Fruit fly (Drosophila melanogaster) whole organism, embryonic: Measurements from ENCODE around the gene rdhB.

Experiments
- BEAF-32 ChIP-seq: fragments of 200-800 bp; sonication (Bioruptor generic); optimal IDR thresholded peaks from 3 replicates; lab custom pipeline; 2017; ENCODE audit warnings: missing biosample characterization, missing genetic modification characterization, mild to moderate bottlenecking, moderate library complexity, missing genetic modification reagents
- CG10321 ChIP-seq: fragments of 200-800 bp; sonication (Bioruptor generic); IDR thresholded peaks from 2 replicates; pipeline ENCODE4 v1.3.6; 2022; ENCODE audit warnings: missing biosample characterization, missing genetic modification characterization
- CG10431 ChIP-seq: fragments of 200-800 bp; sonication (Bioruptor generic); optimal IDR thresholded peaks from 3 replicates; lab custom pipeline; 2018; ENCODE audit warnings: missing biosample characterization, mild to moderate bottlenecking, missing genetic modification characterization
- CG10959 ChIP-seq: fragments of 200-800 bp; sonication (Bioruptor generic); IDR thresholded peaks from 2 replicates; pipeline ENCODE4 v1.3.6; 2022; ENCODE audit warnings: missing biosample characterization, missing genetic modification characterization
- CG12942 ChIP-seq: fragments of 200-800 bp; sonication (Bioruptor generic); optimal IDR thresholded peaks from 3 replicates; lab custom pipeline; 2016; ENCODE audit warnings: missing biosample characterization, missing genetic modification characterization
- CG1603 ChIP-seq: fragments of 200-800 bp; sonication (Bioruptor generic); optimal IDR thresholded peaks from 2 replicates; lab custom pipeline; 2019; ENCODE audit warnings: missing biosample characterization, mild to moderate bottlenecking, missing genetic modification characterization, moderate library complexity
- CG17568 ChIP-seq: fragments of 200-800 bp; sonication (Bioruptor generic); optimal IDR thresholded peaks from 2 replicates; lab custom pipeline; 2018; ENCODE audit warnings: missing biosample characterization, mild to moderate bottlenecking, missing genetic modification characterization, moderate library complexity
- CG2875 ChIP-seq: fragments of 200-800 bp; sonication (Bioruptor generic); optimal IDR thresholded peaks from 2 replicates; lab custom pipeline; 2017; ENCODE audit warnings: missing biosample characterization, mild to moderate bottlenecking, missing genetic modification characterization, missing genetic modification reagents
- CG32772 ChIP-seq: fragments of 200-800 bp; sonication (Bioruptor generic); IDR thresholded peaks from 2 replicates; pipeline ENCODE4 v1.3.6; 2022; ENCODE audit warnings: missing biosample characterization, missing genetic modification characterization
- CG4424 ChIP-seq: fragments of 200-800 bp; sonication (Bioruptor generic); optimal IDR thresholded peaks from 3 replicates; lab custom pipeline; 2016; ENCODE audit warnings: missing biosample characterization, missing genetic modification characterization
- CG4854 ChIP-seq: fragments of 200-800 bp; sonication (Bioruptor generic); optimal IDR thresholded peaks from 2 replicates; lab custom pipeline; 2016; ENCODE audit warnings: missing biosample characterization, missing genetic modification characterization, inconsistent platforms
- CG5180 ChIP-seq: fragments of 200-800 bp; sonication (Bioruptor generic); optimal IDR thresholded peaks from 3 replicates; lab custom pipeline; 2017; ENCODE audit warnings: missing biosample characterization, missing genetic modification characterization, mild to moderate bottlenecking, moderate library complexity, missing genetic modification reagents
- CG7928 ChIP-seq: fragments of 200-800 bp; sonication (Bioruptor generic); optimal IDR thresholded peaks from 2 replicates; lab custom pipeline; 2017; ENCODE audit warnings: missing biosample characterization, mild to moderate bottlenecking, missing genetic modification characterization
- Doc3 ChIP-seq: fragments of 200-800 bp; sonication (Bioruptor generic); IDR thresholded peaks from 3 replicates; pipeline ENCODE4 v1.3.6; 2022; ENCODE audit warnings: missing biosample characterization, missing genetic modification characterization; ENCODE audit not compliant: partially characterized antibody
- E2f2 ChIP-seq: fragments of 200-800 bp; sonication (Bioruptor generic); IDR thresholded peaks from 2 replicates; pipeline ENCODE4 v1.3.6; 2022; ENCODE audit warnings: missing biosample characterization, missing genetic modification characterization
- Fer1 ChIP-seq: fragments of 200-800 bp; sonication (Bioruptor generic); optimal IDR thresholded peaks from 2 replicates; lab custom pipeline; 2017; ENCODE audit warnings: missing biosample characterization, mild to moderate bottlenecking, missing genetic modification characterization
- Lpt ChIP-seq: fragments of >200 bp; optimal IDR thresholded peaks from 2 replicates; lab custom pipeline; 2018; ENCODE audit warnings: missing biosample characterization, missing genetic modification characterization
- NC2α ChIP-seq: fragments of 200-800 bp; sonication (Bioruptor generic); optimal IDR thresholded peaks from 2 replicates; lab custom pipeline; 2016; ENCODE audit warnings: missing biosample characterization, missing genetic modification characterization
- NK7.1 ChIP-seq: fragments of 200-800 bp; sonication (Bioruptor generic); optimal IDR thresholded peaks from 3 replicates; lab custom pipeline; 2016; ENCODE audit warnings: missing biosample characterization, missing genetic modification characterization
- Rfx ChIP-seq: fragments of 200-800 bp; sonication (Bioruptor generic); IDR thresholded peaks from 2 replicates; pipeline ENCODE4 v1.3.6; 2022; ENCODE audit warnings: missing biosample characterization, missing genetic modification characterization
- Sry-β ChIP-seq: fragments of 200-800 bp; sonication (Bioruptor generic); optimal IDR thresholded peaks from 2 replicates; lab custom pipeline; 2018; ENCODE audit warnings: missing biosample characterization, mild to moderate bottlenecking, missing genetic modification characterization, moderate library complexity
- ac ChIP-seq: fragments of 200-800 bp; sonication (Bioruptor generic); optimal IDR thresholded peaks from 3 replicates; lab custom pipeline; 2017; ENCODE audit warnings: missing biosample characterization, mild to moderate bottlenecking, missing genetic modification characterization
- amos ChIP-seq: fragments of 200-800 bp; sonication (Bioruptor generic); IDR thresholded peaks from 2 replicates; pipeline ENCODE4 v1.3.6; 2022; ENCODE audit warnings: missing biosample characterization, missing genetic modification characterization; ENCODE audit not compliant: partially characterized antibody
- ara ChIP-seq: fragments of 200-800 bp; sonication (Bioruptor generic); IDR thresholded peaks from 2 replicates; pipeline ENCODE4 v1.3.6; 2022; ENCODE audit warnings: missing biosample characterization, missing genetic modification characterization
- br ChIP-seq: fragments of >200 bp; optimal IDR thresholded peaks from 2 replicates; lab custom pipeline; 2017
- cas ChIP-seq: fragments of 200-800 bp; sonication (Bioruptor generic); IDR thresholded peaks from 2 replicates; pipeline ENCODE4 v1.3.6; 2022; ENCODE audit warnings: missing biosample characterization, missing genetic modification characterization
- cg ChIP-seq: fragments of 200-800 bp; sonication (Bioruptor generic); optimal IDR thresholded peaks from 3 replicates; lab custom pipeline; 2019; ENCODE audit warnings: missing biosample characterization, mild to moderate bottlenecking, missing genetic modification characterization, moderate library complexity
- chif ChIP-seq, 2 experiments: fragments of 200-800 bp; sonication (Bioruptor generic); optimal IDR thresholded peaks; 3 replicates each; lab custom pipeline; 2016; ENCODE audit warnings: missing biosample characterization in 2 of 2, missing genetic modification characterization in 2 of 2
- dmrt11E ChIP-seq: fragments of 200-800 bp; sonication (Bioruptor generic); optimal IDR thresholded peaks from 3 replicates; lab custom pipeline; 2018; ENCODE audit warnings: missing biosample characterization, mild to moderate bottlenecking, missing genetic modification characterization, moderate library complexity
- fd3F ChIP-seq: fragments of 200-800 bp; sonication (Bioruptor generic); optimal IDR thresholded peaks from 2 replicates; lab custom pipeline; 2018; ENCODE audit warnings: missing biosample characterization, mild to moderate bottlenecking, missing genetic modification characterization, moderate library complexity
- fru ChIP-seq: fragments of >200 bp; optimal IDR thresholded peaks from 2 replicates; lab custom pipeline; 2017
- grn ChIP-seq: fragments of 200-800 bp; sonication (Bioruptor generic); optimal IDR thresholded peaks from 3 replicates; lab custom pipeline; 2017; ENCODE audit warnings: missing biosample characterization, missing genetic modification characterization
- gsb-n ChIP-seq: fragments of 200-800 bp; sonication (Bioruptor generic); optimal IDR thresholded peaks from 3 replicates; lab custom pipeline; 2018; ENCODE audit warnings: missing biosample characterization, mild to moderate bottlenecking, missing genetic modification characterization
- gt ChIP-seq: fragments of 200-800 bp; sonication (Bioruptor generic); IDR thresholded peaks from 2 replicates; pipeline ENCODE4 v1.3.6; 2022; ENCODE audit warnings: missing biosample characterization, missing genetic modification characterization
- hbn ChIP-seq: fragments of 200-800 bp; sonication (Bioruptor generic); IDR thresholded peaks from 2 replicates; pipeline ENCODE4 v1.3.6; 2022; ENCODE audit warnings: missing biosample characterization, missing genetic modification characterization; ENCODE audit not compliant: partially characterized antibody
- insv ChIP-seq, 2 experiments: fragments of 200-800 bp; sonication (Bioruptor generic); optimal IDR thresholded peaks; 3 replicates each; lab custom pipeline; 2016 to 2018; ENCODE audit warnings: missing biosample characterization in 2 of 2, missing genetic modification characterization in 2 of 2
- lola ChIP-seq, 3 experiments: fragments of >200 bp in 2 of 3; fragments of 200-800 bp in 1 of 3; sonication (Bioruptor generic) in 1 of 3; optimal IDR thresholded peaks; 2 replicates each; lab custom pipeline; 2017 to 2019; ENCODE audit warnings: missing biosample characterization in 3 of 3, missing genetic modification characterization in 3 of 3, mild to moderate bottlenecking in 1 of 3, moderate library complexity in 1 of 3
- lov ChIP-seq, 2 experiments: fragments of 200-800 bp in 1 of 2; fragments of >200 bp in 1 of 2; sonication (Bioruptor generic) in 1 of 2; IDR thresholded peaks in 1 of 2; optimal IDR thresholded peaks in 1 of 2; 2 replicates in 1 of 2; 3 replicates in 1 of 2; pipeline versions ENCODE4 v1.3.6 to Lab custom; 2017 to 2022; ENCODE audit warnings: missing biosample characterization in 1 of 2, missing genetic modification characterization in 1 of 2
- mam ChIP-seq: fragments of 200-800 bp; sonication (Bioruptor generic); optimal IDR thresholded peaks from 3 replicates; lab custom pipeline; 2016; ENCODE audit warnings: missing biosample characterization, missing genetic modification characterization
- nerfin-1 ChIP-seq: fragments of 200-800 bp; sonication (Bioruptor generic); optimal IDR thresholded peaks from 3 replicates; lab custom pipeline; 2019; ENCODE audit warnings: missing biosample characterization, mild to moderate bottlenecking, missing genetic modification characterization, moderate library complexity
- odd ChIP-seq: fragments of 200-800 bp; sonication (Bioruptor generic); optimal IDR thresholded peaks from 2 replicates; lab custom pipeline; 2017; ENCODE audit warnings: missing biosample characterization, mild to moderate bottlenecking, missing genetic modification characterization
- org-1 ChIP-seq: fragments of 200-800 bp; sonication (Bioruptor generic); optimal IDR thresholded peaks from 2 replicates; lab custom pipeline; 2017; ENCODE audit warnings: missing biosample characterization, missing genetic modification characterization
- pum ChIP-seq: fragments of 200-800 bp; sonication (Bioruptor generic); optimal IDR thresholded peaks from 2 replicates; lab custom pipeline; 2016; ENCODE audit warnings: missing biosample characterization, missing genetic modification characterization
- sens ChIP-seq: fragments of 200-800 bp; sonication (Bioruptor generic); peaks from one replicate; lab custom pipeline; 2016; ENCODE audit warnings: missing biosample characterization, missing genetic modification characterization
- sens-2 ChIP-seq: fragments of 200-800 bp; sonication (Bioruptor generic); IDR thresholded peaks from 2 replicates; pipeline ENCODE4 v1.3.6; 2022; ENCODE audit warnings: missing biosample characterization, missing genetic modification characterization
- sim ChIP-seq: fragments of 200-800 bp; sonication (Bioruptor generic); IDR thresholded peaks from 2 replicates; pipeline ENCODE4 v1.3.6; 2022; ENCODE audit warnings: missing biosample characterization, missing genetic modification characterization
- ssp ChIP-seq: fragments of 200-800 bp; sonication (Bioruptor generic); IDR thresholded peaks from 2 replicates; pipeline ENCODE4 v1.3.6; 2022; ENCODE audit warnings: missing biosample characterization, missing genetic modification characterization
- sug ChIP-seq: fragments of 200-800 bp; optimal IDR thresholded peaks from 2 replicates; lab custom pipeline; 2019; ENCODE audit warnings: missing biosample characterization, mild to moderate bottlenecking, missing genetic modification characterization, moderate library complexity
- unc-4 ChIP-seq: fragments of 200-800 bp; sonication (Bioruptor generic); IDR thresholded peaks from 2 replicates; pipeline ENCODE4 v1.3.6; 2022; ENCODE audit warnings: missing biosample characterization, missing genetic modification characterization; ENCODE audit not compliant: partially characterized antibody

rdhB gene

dm6 chr3R:22362218-22362907 is 10.9 kb downstream of the rdhB start, which contains the start of the genes JMJD6, CG7071 and Muted (continued):
- peak; percentile 73 for TF ChIP-seq gt (GFP tag; lab: Robert Waterston, UW)
- TF ChIP-seq unc-4 (GFP tag; lab: Robert Waterston, UW): peak; percentile 90
- TF ChIP-seq sim (GFP tag; lab: Robert Waterston, UW): peak; percentile 68; the same call in 1 of the 2 replicates
- TF ChIP-seq insv (GFP tag; optimal IDR thresholded peaks at IDR 0.05; lab: Kevin White, UChicago): peak in 1 of 2 experiments; percentile 75
- peak; percentile 88 for TF ChIP-seq sug (tag; lab: Kevin White, UChicago)
- peak in 1 of 3 experiments; percentile 88 for TF ChIP-seq lola (GFP tag; optimal IDR thresholded peaks at IDR 0.05; lab: Kevin White, UChicago)
- peak; percentile 76 for TF ChIP-seq odd (GFP tag; lab: Kevin White, UChicago)
- peak; percentile 86 for TF ChIP-seq CG32772
- peak; percentile 91 for TF ChIP-seq pum (GFP tag; lab: Kevin White, UChicago)
- TF ChIP-seq Rfx (GFP tag; lab: Robert Waterston, UW): peak; percentile 95
- peak; percentile 86 for TF ChIP-seq CG17568 (GFP tag; lab: Kevin White, UChicago)
- TF ChIP-seq sens-2: peak; percentile 90
- peak; percentile 76 for TF ChIP-seq ssp (GFP tag; lab: Robert Waterston, UW)
- TF ChIP-seq dmrt11E (tag; lab: Kevin White, UChicago): peak; percentile 86
- TF ChIP-seq mam (GFP tag; lab: Kevin White, UChicago): peak; percentile 93
- no peak for TF ChIP-seq NK7.1 (GFP tag; lab: Kevin White, UChicago)
- TF ChIP-seq cas: peak; percentile 87
- peak; percentile 66 for TF ChIP-seq CG5180 (GFP tag; lab: Kevin White, UChicago)
- peak; percentile 72 for TF ChIP-seq CG2875 (GFP tag; lab: Kevin White, UChicago)
- TF ChIP-seq cg (GFP tag; lab: Kevin White, UChicago): no peak
- TF ChIP-seq CG10431 (GFP tag; lab: Kevin White, UChicago): peak; percentile 77
- peak; percentile 89 for TF ChIP-seq CG12942 (GFP tag; lab: Kevin White, UChicago)
- TF ChIP-seq gsb-n (tag; lab: Kevin White, UChicago): peak; percentile 73
- peak; percentile 79 for TF ChIP-seq E2f2 (GFP tag; lab: Robert Waterston, UW)
- TF ChIP-seq Lpt (GFP tag; lab: Kevin White, UChicago): no peak
- TF ChIP-seq fru: no peak
- TF ChIP-seq CG10321 (GFP tag; lab: Robert Waterston, UW): peak; percentile 40; the same call in 1 of the 2 replicates
- peak; percentile 95 for TF ChIP-seq CG10959
- TF ChIP-seq Sry-β (GFP tag; lab: Kevin White, UChicago): peak; percentile 56
- TF ChIP-seq ac: peak; percentile 52
- TF ChIP-seq grn (GFP tag; lab: Kevin White, UChicago): peak; percentile 98
- TF ChIP-seq chif (GFP tag; optimal IDR thresholded peaks at IDR 0.05; lab: Kevin White, UChicago): peak; percentile 82 to 92
- TF ChIP-seq CG7928 (GFP tag; lab: Kevin White, UChicago): peak; percentile 99
- TF ChIP-seq ara (GFP tag; lab: Robert Waterston, UW): peak; percentile 86
- TF ChIP-seq BEAF-32 (GFP tag; lab: Kevin White, UChicago): peak; percentile 90
- peak; percentile 92 for TF ChIP-seq hbn
- TF ChIP-seq Doc3: peak; percentile 89
- TF ChIP-seq Fer1 (GFP tag; lab: Kevin White, UChicago): peak; percentile 92
- no peak for TF ChIP-seq br
- TF ChIP-seq CG4424 (GFP tag; lab: Kevin White, UChicago): peak; percentile 94
- peak; percentile 32 for TF ChIP-seq NC2α
- no peak for TF ChIP-seq lov (optimal IDR thresholded peaks at IDR 0.05; lab: Kevin White, UChicago)
- TF ChIP-seq lov (GFP tag; IDR thresholded peaks at IDR 0.05; lab: Robert Waterston, UW): peak; percentile 87; the same call in 2 of the 3 replicates
- TF ChIP-seq org-1 (GFP tag; lab: Kevin White, UChicago): peak; percentile 54
- TF ChIP-seq fd3F: peak; percentile 90
- TF ChIP-seq nerfin-1: peak; percentile 88
- TF ChIP-seq amos (GFP tag; lab: Robert Waterston, UW): peak; percentile 69
- peak; percentile 97 for TF ChIP-seq sens (GFP tag; lab: Kevin White, UChicago)
- peak; percentile 92 for TF ChIP-seq CG4854 (GFP tag; lab: Kevin White, UChicago)
- TF ChIP-seq CG1603 (tag; lab: Kevin White, UChicago): peak; percentile 82
